5 fruit fly cellular contexts compared by ENCODE assay signal in the genomic region with DNA sequence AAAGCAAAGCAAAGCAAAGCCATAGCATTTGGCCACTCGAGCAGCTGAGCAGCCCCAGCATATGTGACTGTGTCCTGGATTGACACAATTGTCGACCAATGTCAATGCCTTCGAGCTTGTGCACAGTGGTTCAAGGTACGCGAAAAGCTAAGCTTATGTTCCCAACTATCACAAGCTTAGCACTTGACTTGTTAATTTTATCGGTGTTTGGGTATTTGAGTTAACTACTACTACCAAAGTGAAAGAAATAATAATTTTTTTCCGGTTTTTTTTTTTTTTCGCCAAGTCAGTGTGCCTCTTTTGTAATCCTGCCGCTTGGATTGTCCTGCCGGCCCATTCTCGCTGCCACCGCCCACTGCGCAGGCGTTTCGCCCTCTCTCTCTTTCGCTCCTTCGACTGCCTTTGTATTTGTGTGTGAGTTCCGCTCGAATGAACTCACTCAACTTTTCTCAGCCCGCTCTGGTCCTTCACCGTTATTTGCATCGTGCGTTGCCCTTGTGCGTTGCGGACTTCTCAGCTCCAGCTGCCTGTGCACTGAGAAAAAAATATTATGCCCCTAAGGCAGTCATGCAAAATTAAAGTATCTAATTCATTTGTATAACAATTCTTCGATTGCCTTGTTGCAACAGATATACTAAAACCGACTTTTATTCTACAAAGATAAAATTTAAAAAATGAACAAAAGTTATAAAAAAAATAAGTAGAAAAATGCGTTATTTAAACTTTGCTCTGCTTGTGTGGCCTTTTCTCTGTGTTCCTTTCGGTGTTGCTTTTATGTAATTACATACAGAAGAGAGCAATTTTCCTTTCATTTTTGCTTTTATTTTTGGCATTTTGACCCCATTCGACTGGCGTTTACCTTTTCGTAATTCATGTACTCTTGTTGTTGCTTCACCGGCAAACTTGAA.
A peak's percentile ranks its signal among the peaks of the same experiment; 100 is the strongest.
TF ChIP-seq lines count a peak whose summit lies in the region.

No protein-coding gene starts in this region.

- TF ChIP-seq CTCF in whole organism, embryonic (GFP tag; optimal IDR thresholded peaks at IDR 0.05; lab: Kevin White, UChicago), result no peak

TF ChIP-seq in whole organism, adult, 20 proteins besides CTCF, POLR2A, EP300 and RAD21:
- no peak for TF ChIP-seq cnc (optimal IDR thresholded peaks at IDR 0.05; lab: Kevin White, UChicago)
- TF ChIP-seq CG7045 (GFP tag; optimal IDR thresholded peaks at IDR 0.05; lab: Kevin White, UChicago), result peak; percentile 6
- peak; percentile 11 for TF ChIP-seq CG5204 (GFP tag; optimal IDR thresholded peaks at IDR 0.05; lab: Kevin White, UChicago)
- TF ChIP-seq tj (GFP tag; optimal IDR thresholded peaks at IDR 0.05; lab: Kevin White, UChicago), result no peak
- TF ChIP-seq bab1 (GFP tag; optimal IDR thresholded peaks at IDR 0.05; lab: Kevin White, UChicago), result no peak
- TF ChIP-seq CG14711 (tag; optimal IDR thresholded peaks at IDR 0.05; lab: Kevin White, UChicago), result peak; percentile 29
- peak; percentile 15 for TF ChIP-seq CG7101 (tag; optimal IDR thresholded peaks at IDR 0.05; lab: Kevin White, UChicago)
- no peak for TF ChIP-seq kay (GFP tag; lab: Kevin White, UChicago; ENCODE audit: borderline replicate concordance)
- TF ChIP-seq Crg-1 (GFP tag; optimal IDR thresholded peaks at IDR 0.05; lab: Kevin White, UChicago), result no peak

TF ChIP-seq in whole organism, embryonic, 481 proteins besides CTCF, POLR2A, EP300 and RAD21 (continues in another document):
- TF ChIP-seq mld (GFP tag; IDR thresholded peaks at IDR 0.05; lab: Robert Waterston, UW; ENCODE audit: partially characterized antibody) (no peak), CG12299 (tag; optimal IDR thresholded peaks at IDR 0.05; lab: Kevin White, UChicago) (peak; percentile 35), CG3407 (GFP tag; optimal IDR thresholded peaks at IDR 0.05; lab: Kevin White, UChicago) (peak; percentile 7), bsh (GFP tag; optimal IDR thresholded peaks at IDR 0.05; lab: Kevin White, UChicago) (peak in 1 of 2 experiments; percentile 67), wor (GFP tag; IDR thresholded peaks at IDR 0.05; lab: Robert Waterston, UW) (peak; percentile 36; the same call in 1 of the 2 replicates), CG14965 (GFP tag; optimal IDR thresholded peaks at IDR 0.05; lab: Kevin White, UChicago; ENCODE audit: borderline replicate concordance) (peak; percentile 25), CG4730 (GFP tag; IDR thresholded peaks at IDR 0.05; lab: Robert Waterston, UW) (peak; percentile 57), phol (tag; optimal IDR thresholded peaks at IDR 0.05; lab: Kevin White, UChicago) (peak; percentile 48), tap (tag; optimal IDR thresholded peaks at IDR 0.05; lab: Kevin White, UChicago) (peak; percentile 19), CG9437 (GFP tag; optimal IDR thresholded peaks at IDR 0.05; lab: Kevin White, UChicago) (peak; percentile 8), CG9727 (GFP tag; optimal IDR thresholded peaks at IDR 0.05; lab: Kevin White, UChicago) (peak; percentile 43), CG17359 (tag; optimal IDR thresholded peaks at IDR 0.05; lab: Kevin White, UChicago) (peak; percentile 75), MBD-R2 (GFP tag; IDR thresholded peaks at IDR 0.05; lab: Robert Waterston, UW) (peak; percentile 37; the same call in 1 of the 2 replicates), CG3281 (GFP tag; optimal IDR thresholded peaks at IDR 0.05; lab: Kevin White, UChicago) (peak; percentile 65), Lpt (GFP tag; optimal IDR thresholded peaks at IDR 0.05; lab: Kevin White, UChicago) (no peak), ATbp (GFP tag; optimal IDR thresholded peaks at IDR 0.05; lab: Kevin White, UChicago) (peak; percentile 46)

TF ChIP-seq in whole organism, prepupa, 60 proteins besides CTCF, POLR2A, EP300 and RAD21 (continues in another document):
- TF ChIP-seq fd85E (GFP tag; optimal IDR thresholded peaks at IDR 0.05; lab: Kevin White, UChicago), result peak; percentile 31
- no peak for TF ChIP-seq ss (GFP tag; optimal IDR thresholded peaks at IDR 0.05; lab: Kevin White, UChicago)
- peak; percentile 60 for TF ChIP-seq achi (GFP tag; optimal IDR thresholded peaks at IDR 0.05; lab: Kevin White, UChicago)
- TF ChIP-seq Blimp-1 (GFP tag; optimal IDR thresholded peaks at IDR 0.05; lab: Kevin White, UChicago), result no peak
- peak; percentile 28 for TF ChIP-seq Sox14 (GFP tag; optimal IDR thresholded peaks at IDR 0.05; lab: Kevin White, UChicago)
- TF ChIP-seq Ets21C (GFP tag; optimal IDR thresholded peaks at IDR 0.05; lab: Kevin White, UChicago), result peak; percentile 31
- TF ChIP-seq dac (GFP tag; optimal IDR thresholded peaks at IDR 0.05; lab: Kevin White, UChicago), result no peak
- TF ChIP-seq CG3032 (tag; optimal IDR thresholded peaks at IDR 0.05; lab: Kevin White, UChicago), result no peak
- peak; percentile 47 for TF ChIP-seq lz (GFP tag; optimal IDR thresholded peaks at IDR 0.05; lab: Kevin White, UChicago)
- 0 out of 2 replicates have a peak, but pooled peaks have one; percentile 17 for TF ChIP-seq Gug (GFP tag; IDR thresholded peaks at IDR 0.05; lab: Robert Waterston, UW)
- peak; percentile 79 for TF ChIP-seq CG6163 (GFP tag; IDR thresholded peaks at IDR 0.05; lab: Robert Waterston, UW)
- TF ChIP-seq CG10669 (GFP tag; optimal IDR thresholded peaks at IDR 0.05; lab: Kevin White, UChicago), result peak; percentile 47
- TF ChIP-seq vri (GFP tag; optimal IDR thresholded peaks at IDR 0.05; lab: Kevin White, UChicago), result peak; percentile 33
- TF ChIP-seq dsx (GFP tag; optimal IDR thresholded peaks at IDR 0.05; lab: Kevin White, UChicago; ENCODE audit: poor library complexity, severe bottlenecking), result no peak
- TF ChIP-seq Eip75B (GFP tag; optimal IDR thresholded peaks at IDR 0.05; lab: Kevin White, UChicago), result peak; percentile 55
- peak; percentile 45 for TF ChIP-seq cyc (GFP tag; optimal IDR thresholded peaks at IDR 0.05; lab: Kevin White, UChicago)
- TF ChIP-seq CG34406 (GFP tag; optimal IDR thresholded peaks at IDR 0.05; lab: Kevin White, UChicago), result peak; percentile 30
- peak; percentile 41 for TF ChIP-seq CG31627 (GFP tag; optimal IDR thresholded peaks at IDR 0.05; lab: Kevin White, UChicago)

TF ChIP-seq in whole organism, pupa, 21 proteins besides CTCF, POLR2A, EP300 and RAD21 (continues in another document):
- TF ChIP-seq CG15710 (tag; optimal IDR thresholded peaks at IDR 0.05; lab: Kevin White, UChicago) (peak; percentile 49), CG4496 (GFP tag; IDR thresholded peaks at IDR 0.05; lab: Robert Waterston, UW) (peak; percentile 79), CG8301 (tag; optimal IDR thresholded peaks at IDR 0.05; lab: Kevin White, UChicago) (peak; percentile 25), CG17806 (tag; optimal IDR thresholded peaks at IDR 0.05; lab: Kevin White, UChicago) (peak; percentile 41), rn (GFP tag; IDR thresholded peaks at IDR 0.05; lab: Robert Waterston, UW) (no peak), Pif1A (GFP tag; optimal IDR thresholded peaks at IDR 0.05; lab: Kevin White, UChicago) (peak; percentile 61), CG10348 (GFP tag; IDR thresholded peaks at IDR 0.05; lab: Robert Waterston, UW) (no peak), CG12605 (GFP tag; IDR thresholded peaks at IDR 0.05; lab: Robert Waterston, UW) (peak; percentile 55; the same call in 1 of the 2 replicates), EcR (GFP tag; optimal IDR thresholded peaks at IDR 0.05; lab: Kevin White, UChicago) (no peak), D1 (tag; optimal IDR thresholded peaks at IDR 0.05; lab: Kevin White, UChicago) (no peak), Pif1B (GFP tag; optimal IDR thresholded peaks at IDR 0.05; lab: Kevin White, UChicago) (no peak), gl (tag; optimal IDR thresholded peaks at IDR 0.05; lab: Kevin White, UChicago) (no peak), CG13204 (GFP tag; optimal IDR thresholded peaks at IDR 0.05; lab: Kevin White, UChicago) (no peak), CG8159 (tag; optimal IDR thresholded peaks at IDR 0.05; lab: Kevin White, UChicago) (peak; percentile 57), CG9948 (tag; optimal IDR thresholded peaks at IDR 0.05; lab: Kevin White, UChicago) (peak; percentile 35), CG14655 (GFP tag; optimal IDR thresholded peaks at IDR 0.05; lab: Kevin White, UChicago) (peak; percentile 22), Snoo (tag; optimal IDR thresholded peaks at IDR 0.05; lab: Kevin White, UChicago) (no peak), fd96Ca (GFP tag; IDR thresholded peaks at IDR 0.05; lab: Robert Waterston, UW) (peak; percentile 71; the same call in 2 of the 3 replicates), CG32121 (GFP tag; IDR thresholded peaks at IDR 0.05; lab: Robert Waterston, UW) (no peak; the same call in 1 of the 2 replicates), Ets98B (GFP tag; IDR thresholded peaks at IDR 0.05; lab: Robert Waterston, UW) (peak; percentile 68)

TF ChIP-seq in whole organism, wandering third instar larva, 38 proteins besides CTCF, POLR2A, EP300 and RAD21 (continues in another document):
- TF ChIP-seq Abd-B (GFP tag; optimal IDR thresholded peaks at IDR 0.05; lab: Kevin White, UChicago) (no peak), Hnf4 (GFP tag; optimal IDR thresholded peaks at IDR 0.05; lab: Kevin White, UChicago) (no peak), GATAd (GFP tag; optimal IDR thresholded peaks at IDR 0.05; lab: Kevin White, UChicago) (no peak), ey (GFP tag; optimal IDR thresholded peaks at IDR 0.05; lab: Kevin White, UChicago) (peak; percentile 54), lola (GFP tag; optimal IDR thresholded peaks at IDR 0.05; lab: Kevin White, UChicago) (no peak), fru (GFP tag; optimal IDR thresholded peaks at IDR 0.05; lab: Kevin White, UChicago) (peak; percentile 72), dl (GFP tag; optimal IDR thresholded peaks at IDR 0.05; lab: Kevin White, UChicago; ENCODE audit: insufficient read depth in 1 of 2, partially characterized antibody in 2 of 2) (no peak), Rel (GFP tag; optimal IDR thresholded peaks at IDR 0.05; lab: Kevin White, UChicago) (no peak), Rel (tag; optimal IDR thresholded peaks at IDR 0.05; lab: Kevin White, UChicago) (no peak), rgr (GFP tag; optimal IDR thresholded peaks at IDR 0.05; lab: Kevin White, UChicago) (peak; percentile 55), sage (GFP tag; optimal IDR thresholded peaks at IDR 0.05; lab: Kevin White, UChicago) (no peak), Hr78 (GFP tag; optimal IDR thresholded peaks at IDR 0.05; lab: Kevin White, UChicago) (no peak), CG9705 (GFP tag; optimal IDR thresholded peaks at IDR 0.05; lab: Kevin White, UChicago) (no peak), jim (GFP tag; optimal IDR thresholded peaks at IDR 0.05; lab: Kevin White, UChicago) (no peak), Hr83 (GFP tag; optimal IDR thresholded peaks at IDR 0.05; lab: Kevin White, UChicago; ENCODE audit: poor library complexity, severe bottlenecking) (no peak), CrebA (GFP tag; optimal IDR thresholded peaks at IDR 0.05; lab: Kevin White, UChicago; ENCODE audit: borderline replicate concordance) (no peak), psq (GFP tag; optimal IDR thresholded peaks at IDR 0.05; lab: Kevin White, UChicago) (peak; percentile 20), Mio (GFP tag; optimal IDR thresholded peaks at IDR 0.05; lab: Kevin White, UChicago) (no peak), Myc (optimal IDR thresholded peaks at IDR 0.05; lab: Kevin White, UChicago) (no peak), br (GFP tag; optimal IDR thresholded peaks at IDR 0.05; lab: Kevin White, UChicago) (peak; percentile 35), usp (GFP tag; optimal IDR thresholded peaks at IDR 0.05; lab: Kevin White, UChicago) (no peak), h (GFP tag; optimal IDR thresholded peaks at IDR 0.05; lab: Kevin White, UChicago) (peak; percentile 63)
